Fruit fly (Drosophila melanogaster): Measurements from ENCODE around the gene CG5151.

Gene CG5151

DNA sequence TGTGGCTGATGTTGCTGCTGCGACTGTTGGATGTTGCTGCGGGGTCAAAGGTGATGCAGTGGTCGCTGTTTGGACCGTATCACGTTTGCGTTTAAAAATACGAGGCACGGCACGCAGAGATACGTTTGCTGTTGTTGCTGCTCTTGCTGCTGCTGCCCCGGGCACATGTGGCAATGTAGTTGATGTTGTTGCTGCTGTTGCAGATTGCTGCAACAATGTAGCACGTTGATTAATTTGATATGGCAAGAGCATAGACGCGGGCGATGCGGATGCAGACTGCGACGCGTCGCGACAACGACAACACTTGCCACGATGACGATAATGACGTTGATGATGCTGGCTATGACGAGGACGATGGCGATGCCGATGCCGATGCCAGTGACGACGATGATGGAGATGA, 48.7 kb upstream of the CG5151 start (continued):
- TF ChIP-seq CG10654 (GFP tag; optimal IDR thresholded peaks at IDR 0.05) (no peak), toy (GFP tag; IDR thresholded peaks at IDR 0.05) (no peak), Drgx (GFP tag; IDR thresholded peaks at IDR 0.05) (no peak), HmgD (GFP tag; optimal IDR thresholded peaks at IDR 0.05) (no peak), CG8388 (GFP tag; optimal IDR thresholded peaks at IDR 0.05) (no peak), en (GFP tag; optimal IDR thresholded peaks at IDR 0.05) (no peak)

DNA sequence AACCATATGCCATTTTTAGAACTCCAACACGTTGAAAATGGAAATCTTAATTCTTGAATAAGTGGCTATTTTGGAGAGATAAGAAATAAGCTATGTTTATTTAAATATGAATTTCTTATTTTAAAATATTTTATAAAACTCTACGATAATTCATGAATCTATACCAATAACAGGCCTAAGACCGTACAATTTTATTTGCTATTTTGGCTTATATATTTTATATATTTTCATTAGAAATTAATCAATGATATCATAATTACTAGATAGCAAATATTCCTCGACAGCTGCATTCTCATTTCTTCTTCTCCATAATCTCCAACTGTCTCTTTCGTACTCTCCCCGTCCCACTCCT, 47.4 kb upstream of the CG5151 start:
- TF ChIP-seq Scr (GFP tag; IDR thresholded peaks at IDR 0.05; ENCODE audit: partially characterized antibody) (no peak), CG14710 (tag; optimal IDR thresholded peaks at IDR 0.05) (no peak), CG6175 (GFP tag; IDR thresholded peaks at IDR 0.05) (no peak), CG32532 (GFP tag; IDR thresholded peaks at IDR 0.05) (no peak), CG7786 (GFP tag; optimal IDR thresholded peaks at IDR 0.05) (no peak), CG7556 (GFP tag; optimal IDR thresholded peaks at IDR 0.05) (no peak), ERR (GFP tag; optimal IDR thresholded peaks at IDR 0.05) (no peak), crol (GFP tag; IDR thresholded peaks at IDR 0.05) (no peak), Hmx (GFP tag; optimal IDR thresholded peaks at IDR 0.05) (no peak), lbe (GFP tag; optimal IDR thresholded peaks at IDR 0.05) (no peak), CG11696 (GFP tag; IDR thresholded peaks at IDR 0.05) (no peak), ATbp (GFP tag; optimal IDR thresholded peaks at IDR 0.05) (no peak), CG2678 (tag; optimal IDR thresholded peaks at IDR 0.05) (no peak)

- TF ChIP-seq Ets65A (GFP tag) (no peak), CG16779 (GFP tag; IDR thresholded peaks at IDR 0.05) (no peak), CG8388 (GFP tag; optimal IDR thresholded peaks at IDR 0.05) (peak; percentile 24), crol (GFP tag; IDR thresholded peaks at IDR 0.05) (peak; percentile 58), cas (GFP tag; IDR thresholded peaks at IDR 0.05) (no peak), CG10321 (GFP tag; IDR thresholded peaks at IDR 0.05) (peak; percentile 82), CG8478 (optimal IDR thresholded peaks at IDR 0.05) (peak; percentile 51), dmrt99B (tag; optimal IDR thresholded peaks at IDR 0.05) (peak; percentile 61), Optix (GFP tag; IDR thresholded peaks at IDR 0.05) (0 out of 3 replicates have a peak, but pooled peaks have one; percentile 7), sr (GFP tag; IDR thresholded peaks at IDR 0.05) (peak; percentile 34; the same call in 2 of the 3 replicates), bsh (GFP tag; optimal IDR thresholded peaks at IDR 0.05) (peak; percentile 3 to 72), Deaf1 (tag; optimal IDR thresholded peaks at IDR 0.05) (peak; percentile 10), sna (GFP tag; IDR thresholded peaks at IDR 0.05; ENCODE audit: partially characterized antibody) (no peak), Xrp1 (GFP tag; IDR thresholded peaks at IDR 0.05) (no peak), CG32532 (GFP tag; IDR thresholded peaks at IDR 0.05) (0 out of 2 replicates have a peak, but pooled peaks have one; percentile 30), cad (GFP tag; optimal IDR thresholded peaks at IDR 0.05) (no peak), CG17829 (tag; optimal IDR thresholded peaks at IDR 0.05) (no peak), CG2712 (tag; optimal IDR thresholded peaks at IDR 0.05) (peak; percentile 2), tin (GFP tag; optimal IDR thresholded peaks at IDR 0.05) (no peak), Max (GFP tag; optimal IDR thresholded peaks at IDR 0.05) (no peak), CG7556 (GFP tag; optimal IDR thresholded peaks at IDR 0.05) (peak; percentile 56), CG10959 (GFP tag; IDR thresholded peaks at IDR 0.05) (no peak), CG9437 (GFP tag; optimal IDR thresholded peaks at IDR 0.05) (peak; percentile 11), shn (GFP tag; optimal IDR thresholded peaks at IDR 0.05) (peak; percentile 12), Drgx (GFP tag; IDR thresholded peaks at IDR 0.05) (peak; percentile 54), CG6175 (GFP tag; IDR thresholded peaks at IDR 0.05) (peak; percentile 37; the same call in 1 of the 3 replicates), CG14050 (GFP tag; IDR thresholded peaks at IDR 0.05) (peak; percentile 10; the same call in 1 of the 3 replicates), sd (tag; optimal IDR thresholded peaks at IDR 0.05) (peak; percentile 23), pum (GFP tag; optimal IDR thresholded peaks at IDR 0.05) (no peak), CG7839 (tag; optimal IDR thresholded peaks at IDR 0.05) (peak; percentile 17), Hr51 (GFP tag; optimal IDR thresholded peaks at IDR 0.05) (peak in 1 of 2 experiments; percentile 20), MBD-R2 (GFP tag; IDR thresholded peaks at IDR 0.05) (0 out of 2 replicates have a peak, but pooled peaks have one; percentile 6), sens (GFP tag) (peak; percentile 43), Ravus (GFP tag; IDR thresholded peaks at IDR 0.05) (no peak)
Observed at dm6 chr3L:16211156-16211935, 46.8 kb upstream of the CG5151 start.
